Fruit fly (Drosophila melanogaster): ENCODE data around the gene CG5439.

The CG5439 gene

dm6 chr2L:13176701-13177249, at the start of gene CG5439, which contains the start of gene Sfmbt:
CG5439 (plus strand) TSS chr2L:13177150.
Sfmbt (minus strand) TSS chr2L:13176785.
- no peak for TF ChIP-seq CG8478 (optimal IDR thresholded peaks at IDR 0.05)
- TF ChIP-seq psq (optimal IDR thresholded peaks at IDR 0.05) = no peak
- TF ChIP-seq Dll (optimal IDR thresholded peaks at IDR 0.05) = no peak
- TF ChIP-seq EcR (GFP tag; optimal IDR thresholded peaks at IDR 0.05) = no peak
- TF ChIP-seq pan (optimal IDR thresholded peaks at IDR 0.05) = no peak
- TF ChIP-seq usp (GFP tag; optimal IDR thresholded peaks at IDR 0.05) = no peak

- TF ChIP-seq psq (optimal IDR thresholded peaks at IDR 0.05) (no peak), usp (GFP tag; optimal IDR thresholded peaks at IDR 0.05) (no peak), pan (optimal IDR thresholded peaks at IDR 0.05) (no peak), Dll (optimal IDR thresholded peaks at IDR 0.05) (no peak), EcR (GFP tag; optimal IDR thresholded peaks at IDR 0.05) (no peak), CG8478 (optimal IDR thresholded peaks at IDR 0.05) (no peak)
Observed at dm6 chr2L:13130291-13130690, 46.7 kb upstream of the CG5439 start, which contains the start of gene CG5122. CG5122 (plus strand) TSS chr2L:13130591.

- TF ChIP-seq EcR (GFP tag; optimal IDR thresholded peaks at IDR 0.05) = no peak
- no peak for TF ChIP-seq CG8478 (optimal IDR thresholded peaks at IDR 0.05)
- no peak for TF ChIP-seq Dll (optimal IDR thresholded peaks at IDR 0.05)
- TF ChIP-seq psq (optimal IDR thresholded peaks at IDR 0.05) = no peak
- TF ChIP-seq usp (GFP tag; optimal IDR thresholded peaks at IDR 0.05) = no peak
- TF ChIP-seq pan (optimal IDR thresholded peaks at IDR 0.05) = no peak
Observed at dm6 chr2L:13135929-13136328, 41.0 kb upstream of the CG5439 start.

dm6 chr2L:13140891-13141290, 36.1 kb upstream of the CG5439 start:
- TF ChIP-seq usp (GFP tag; optimal IDR thresholded peaks at IDR 0.05) (no peak), Dll (optimal IDR thresholded peaks at IDR 0.05) (no peak), pan (optimal IDR thresholded peaks at IDR 0.05) (no peak), psq (optimal IDR thresholded peaks at IDR 0.05) (no peak), CG8478 (optimal IDR thresholded peaks at IDR 0.05) (no peak), EcR (GFP tag; optimal IDR thresholded peaks at IDR 0.05) (no peak)

dm6 chr2L:13142803-13143202, 34.1 kb upstream of the CG5439 start, which contains the start of gene CG9928:
CG9928 (minus strand) TSS chr2L:13142903.
- no peak for TF ChIP-seq Dll (optimal IDR thresholded peaks at IDR 0.05)
- no peak for TF ChIP-seq pan (optimal IDR thresholded peaks at IDR 0.05)
- TF ChIP-seq psq (optimal IDR thresholded peaks at IDR 0.05) = no peak
- no peak for TF ChIP-seq usp (GFP tag; optimal IDR thresholded peaks at IDR 0.05)
- no peak for TF ChIP-seq CG8478 (optimal IDR thresholded peaks at IDR 0.05)
- TF ChIP-seq EcR (GFP tag; optimal IDR thresholded peaks at IDR 0.05) = no peak

- TF ChIP-seq usp (GFP tag; optimal IDR thresholded peaks at IDR 0.05) = no peak
- no peak for TF ChIP-seq EcR (GFP tag; optimal IDR thresholded peaks at IDR 0.05)
- TF ChIP-seq psq (optimal IDR thresholded peaks at IDR 0.05) = no peak
- no peak for TF ChIP-seq pan (optimal IDR thresholded peaks at IDR 0.05)
- TF ChIP-seq Dll (optimal IDR thresholded peaks at IDR 0.05) = no peak
- no peak for TF ChIP-seq CG8478 (optimal IDR thresholded peaks at IDR 0.05)
Observed at dm6 chr2L:13143522-13143921, 33.4 kb upstream of the CG5439 start, which contains the start of gene CG16978. CG16978 (minus strand) TSS chr2L:13143622.

dm6 chr2L:13145035-13145683, 31.8 kb upstream of the CG5439 start:
- TF ChIP-seq EcR (GFP tag; optimal IDR thresholded peaks at IDR 0.05) (no peak), CG8478 (optimal IDR thresholded peaks at IDR 0.05) (no peak), psq (optimal IDR thresholded peaks at IDR 0.05) (no peak), usp (GFP tag; optimal IDR thresholded peaks at IDR 0.05) (no peak)

- no peak for TF ChIP-seq usp (GFP tag; optimal IDR thresholded peaks at IDR 0.05)
- TF ChIP-seq EcR (GFP tag; optimal IDR thresholded peaks at IDR 0.05) = no peak
- TF ChIP-seq CG8478 (optimal IDR thresholded peaks at IDR 0.05) = no peak
- no peak for TF ChIP-seq pan (optimal IDR thresholded peaks at IDR 0.05)
- TF ChIP-seq psq (optimal IDR thresholded peaks at IDR 0.05) = no peak
- no peak for TF ChIP-seq Dll (optimal IDR thresholded peaks at IDR 0.05)
Observed at dm6 chr2L:13146254-13146653, 30.7 kb upstream of the CG5439 start.

dm6 chr2L:13154313-13154712, 22.6 kb upstream of the CG5439 start:
- TF ChIP-seq psq (optimal IDR thresholded peaks at IDR 0.05) (no peak), Dll (optimal IDR thresholded peaks at IDR 0.05) (no peak), EcR (GFP tag; optimal IDR thresholded peaks at IDR 0.05) (no peak), pan (optimal IDR thresholded peaks at IDR 0.05) (no peak), CG8478 (optimal IDR thresholded peaks at IDR 0.05) (no peak), usp (GFP tag; optimal IDR thresholded peaks at IDR 0.05) (no peak)

dm6 chr2L:13156349-13156748, 20.6 kb upstream of the CG5439 start:
- TF ChIP-seq pan (optimal IDR thresholded peaks at IDR 0.05) (no peak), CG8478 (optimal IDR thresholded peaks at IDR 0.05) (no peak), psq (optimal IDR thresholded peaks at IDR 0.05) (no peak), usp (GFP tag; optimal IDR thresholded peaks at IDR 0.05) (no peak), EcR (GFP tag; optimal IDR thresholded peaks at IDR 0.05) (no peak), Dll (optimal IDR thresholded peaks at IDR 0.05) (no peak)

dm6 chr2L:13157903-13158302, 19.0 kb upstream of the CG5439 start:
- no peak for TF ChIP-seq psq (optimal IDR thresholded peaks at IDR 0.05)
- no peak for TF ChIP-seq usp (GFP tag; optimal IDR thresholded peaks at IDR 0.05)
- no peak for TF ChIP-seq EcR (GFP tag; optimal IDR thresholded peaks at IDR 0.05)
- no peak for TF ChIP-seq Dll (optimal IDR thresholded peaks at IDR 0.05)
- no peak for TF ChIP-seq pan (optimal IDR thresholded peaks at IDR 0.05)
- TF ChIP-seq CG8478 (optimal IDR thresholded peaks at IDR 0.05) = no peak

dm6 chr2L:13158510-13158909, 18.4 kb upstream of the CG5439 start, which contains the start of gene Pk34A:
Pk34A (plus strand) TSS chr2L:13158810.
- TF ChIP-seq psq (optimal IDR thresholded peaks at IDR 0.05) (no peak), Dll (optimal IDR thresholded peaks at IDR 0.05) (no peak), CG8478 (optimal IDR thresholded peaks at IDR 0.05) (no peak), usp (GFP tag; optimal IDR thresholded peaks at IDR 0.05) (no peak)

All from whole organism.